Worm (Caenorhabditis elegans): Measurements from ENCODE around the gene ncx-5.
A peak's percentile ranks its signal among the peaks of the same experiment; 100 is the strongest.

Gene ncx-5

ce11 chrV:10466607-10467092 lies 23.2 kb downstream of the ncx-5 start (continued):
- TF ChIP-seq snpc-4 (GFP tag; optimal IDR thresholded peaks at IDR 0.05), result no peak
- TF ChIP-seq snpc-4 (tag; optimal IDR thresholded peaks at IDR 0.05), result peak; percentile 25 to 67 (median 38)
- TF ChIP-seq F52B5.7 (tag; optimal IDR thresholded peaks at IDR 0.05), result peak; percentile 17
- peak; percentile 8 for TF ChIP-seq akir-1 (GFP tag; optimal IDR thresholded peaks at IDR 0.05)
- TF ChIP-seq ceh-27 (GFP tag; optimal IDR thresholded peaks at IDR 0.05), result peak; percentile 94
- peak; percentile 60; the same call in 1 of the 2 replicates for TF ChIP-seq lin-26 (GFP tag; IDR thresholded peaks at IDR 0.05)
- peak; percentile 35 for TF ChIP-seq pha-4 (tag; optimal IDR thresholded peaks at IDR 0.05)
- no peak for TF ChIP-seq lag-1 (GFP tag; IDR thresholded peaks at IDR 0.05)
- peak; percentile 32; the same call in 1 of the 2 replicates for TF ChIP-seq lir-1 (GFP tag; conservative IDR thresholded peaks at IDR 0.05)
- peak; percentile 81 for TF ChIP-seq B0336.3 (GFP tag; IDR thresholded peaks at IDR 0.05)
- TF ChIP-seq C06A6.2 (GFP tag; conservative IDR thresholded peaks at IDR 0.05), result peak; percentile 79
- TF ChIP-seq hmg-1.2 (GFP tag; IDR thresholded peaks at IDR 0.05), result peak; percentile 85
- TF ChIP-seq lin-40 (tag; optimal IDR thresholded peaks at IDR 0.05), result peak; percentile 94
- no peak for TF ChIP-seq ceh-40 (GFP tag; IDR thresholded peaks at IDR 0.05)
- TF ChIP-seq ztf-18 (tag; optimal IDR thresholded peaks at IDR 0.05), result peak; percentile 68
- peak; percentile 78 for TF ChIP-seq nfyb-1 (GFP tag; IDR thresholded peaks at IDR 0.05)
- TF ChIP-seq nhr-80 (tag; optimal IDR thresholded peaks at IDR 0.05), result peak; percentile 64
- 0 out of 2 replicates have a peak, but pooled peaks have one; percentile 56 for TF ChIP-seq Y53G8AR.9 (GFP tag; conservative IDR thresholded peaks at IDR 0.05)
- no peak for TF ChIP-seq Y56A3A.18 (GFP tag; IDR thresholded peaks at IDR 0.05)
- peak; percentile 23 for TF ChIP-seq repo-1 (tag; optimal IDR thresholded peaks at IDR 0.05)
- no peak for TF ChIP-seq ets-4 (GFP tag; optimal IDR thresholded peaks at IDR 0.05)
- peak; percentile 7 for TF ChIP-seq gei-17 (GFP tag; optimal IDR thresholded peaks at IDR 0.05)
- TF ChIP-seq K12H6.12 (tag; optimal IDR thresholded peaks at IDR 0.05), result peak; percentile 90
- peak; percentile 83 for TF ChIP-seq ZK185.1 (tag; optimal IDR thresholded peaks at IDR 0.05; ENCODE audit: poor library complexity, severe bottlenecking)
- peak; percentile 92 for TF ChIP-seq somi-1 (GFP tag; optimal IDR thresholded peaks at IDR 0.05)
- no peak for TF ChIP-seq F23B12.7 (tag; optimal IDR thresholded peaks at IDR 0.05; ENCODE audit: insufficient read depth)
- no peak for TF ChIP-seq B0261.1 (tag; optimal IDR thresholded peaks at IDR 0.05)
- TF ChIP-seq Y95B8A.8 (GFP tag; IDR thresholded peaks at IDR 0.05), result peak; percentile 17; the same call in 1 of the 2 replicates
- no peak for TF ChIP-seq nhr-120 (GFP tag; IDR thresholded peaks at IDR 0.05)
- peak; percentile 59 for TF ChIP-seq tbp1 (GFP tag; optimal IDR thresholded peaks at IDR 0.05)

- no peak for TF ChIP-seq C06A6.2 (GFP tag; conservative IDR thresholded peaks at IDR 0.05)
- no peak for TF ChIP-seq ZK185.1 (tag; optimal IDR thresholded peaks at IDR 0.05; ENCODE audit: poor library complexity, severe bottlenecking)
- TF ChIP-seq ccch-3 (GFP tag; optimal IDR thresholded peaks at IDR 0.05), result no peak
- TF ChIP-seq lin-40 (tag; optimal IDR thresholded peaks at IDR 0.05), result no peak
- TF ChIP-seq ztf-3 (GFP tag; optimal IDR thresholded peaks at IDR 0.05), result no peak
- no peak for TF ChIP-seq him-1 (tag; optimal IDR thresholded peaks at IDR 0.05)
- TF ChIP-seq akir-1 (GFP tag; optimal IDR thresholded peaks at IDR 0.05), result no peak
- TF ChIP-seq T07F8.4 (tag; optimal IDR thresholded peaks at IDR 0.05), result no peak
- TF ChIP-seq mxl-1 (tag; optimal IDR thresholded peaks at IDR 0.05), result no peak
- no peak for TF ChIP-seq Y53F4B.3 (GFP tag; IDR thresholded peaks at IDR 0.05)
- no peak for TF ChIP-seq B0336.3 (GFP tag; IDR thresholded peaks at IDR 0.05)
- no peak for TF ChIP-seq unc-62 (GFP tag; optimal IDR thresholded peaks at IDR 0.05)
- TF ChIP-seq chd-7 (tag; optimal IDR thresholded peaks at IDR 0.05), result no peak
- no peak for TF ChIP-seq madf-8 (GFP tag; conservative IDR thresholded peaks at IDR 0.05)
- no peak for TF ChIP-seq nfya-1 (tag; optimal IDR thresholded peaks at IDR 0.05; ENCODE audit: borderline replicate concordance, insufficient read depth)
Measured at ce11 chrV:10465478-10465877, 24.4 kb downstream of the ncx-5 start.

All from whole organism, young adult.